Worm (Caenorhabditis elegans) whole organism, young adult: Measurements from ENCODE around the gene cyp-32B1.

Experiments
- F37B4.10 ChIP-seq: fragments of 200-800 bp; sonication (Bioruptor generic); IDR thresholded peaks from 2 replicates; pipeline ENCODE4 v1.3.6; 2022; ENCODE audit warnings: missing genetic modification characterization, missing compliant biosample characterization
- akir-1 ChIP-seq: fragments of 200-800 bp; sonication (Bioruptor generic); optimal IDR thresholded peaks from 2 replicates; lab custom pipeline; 2018; ENCODE audit warnings: mild to moderate bottlenecking, missing genetic modification characterization, moderate library complexity, missing compliant biosample characterization
- ama-1 ChIP-seq, 3 experiments: fragments of 150-350 bp in 1 of 3; sonication (generic microtip) in 2 of 3; optimal IDR thresholded peaks; 2 replicates each; lab custom pipeline; 2014 to 2018; ENCODE audit warnings: missing biosample characterization in 2 of 3, missing genetic modification characterization in 2 of 3, missing genetic modification reagents in 2 of 3
- hmg-20 ChIP-seq: fragments of 200-800 bp; sonication (Bioruptor generic); IDR thresholded peaks from 2 replicates; pipeline ENCODE4 v1.3.6; 2022; ENCODE audit warnings: missing genetic modification reagents, missing genetic modification characterization, missing compliant biosample characterization
- let-607 ChIP-seq, 2 experiments: fragments of 200-800 bp in 1 of 2; sonication (Bioruptor generic) in 1 of 2; sonication (generic microtip) in 1 of 2; optimal IDR thresholded peaks; 2 replicates each; lab custom pipeline; 2016 to 2018; ENCODE audit warnings: mild to moderate bottlenecking in 2 of 2, missing compliant biosample characterization in 2 of 2, missing genetic modification characterization in 2 of 2, moderate library complexity in 2 of 2, missing genotype in 1 of 2
- lir-1 ChIP-seq: fragments of 200-800 bp; sonication (Bioruptor generic); conservative IDR thresholded peaks from 2 replicates; pipeline ENCODE4 v1.3.6; 2022; ENCODE audit warnings: missing genetic modification reagents, missing genetic modification characterization, missing compliant biosample characterization
- mcd-1 ChIP-seq: fragments of 200-800 bp; sonication (Bioruptor generic); IDR thresholded peaks from 2 replicates; pipeline ENCODE4 v1.3.6; 2022; ENCODE audit warnings: missing genetic modification reagents, missing genetic modification characterization, missing compliant biosample characterization
- mel-28 ChIP-seq: sonication (generic microtip); optimal IDR thresholded peaks from 2 replicates; lab custom pipeline; 2016; ENCODE audit warnings: borderline replicate concordance, mild to moderate bottlenecking, missing genetic modification characterization, missing compliant biosample characterization
- unc-62 ChIP-seq: fragments of 150-350 bp; optimal IDR thresholded peaks from 2 replicates; lab custom pipeline; 2014; ENCODE audit warnings: missing biosample characterization, missing genetic modification reagents, missing genetic modification characterization

- TF ChIP-seq F37B4.10 (GFP tag; lab: Robert Waterston, UW) (no peak), ama-1 (optimal IDR thresholded peaks at IDR 0.05; lab: Kevin White, UChicago) (no peak), ama-1 (GFP tag; optimal IDR thresholded peaks at IDR 0.05; lab: Kevin White, UChicago) (no peak), mcd-1 (GFP tag; lab: Robert Waterston, UW) (no peak), let-607 (tag; optimal IDR thresholded peaks at IDR 0.05; lab: Kevin White, UChicago) (no peak), unc-62 (no peak), lir-1 (GFP tag; lab: Robert Waterston, UW) (no peak), hmg-20 (GFP tag; lab: Robert Waterston, UW) (no peak), mel-28 (no peak), akir-1 (GFP tag; lab: Kevin White, UChicago) (no peak)
These were observed 32.0 kb upstream of the cyp-32B1 start, which contains the start of gene nhr-96 for ce11 chrV:2233177-2233576.
